Fruit fly (Drosophila melanogaster) whole organism, embryonic: ENCODE data around the gene Sec13.
A peak's percentile ranks its signal among the peaks of the same experiment; 100 is the strongest.

Experiments
- Adf1 ChIP-seq: fragments of 200-800 bp; sonication (Bioruptor generic); IDR thresholded peaks from 2 replicates; pipeline ENCODE4 v1.3.6; 2022; ENCODE audit warnings: missing biosample characterization, missing genetic modification characterization
- Atf-2 ChIP-seq: fragments of 200-800 bp; sonication (Bioruptor generic); optimal IDR thresholded peaks from 2 replicates; lab custom pipeline; 2016; ENCODE audit warnings: missing biosample characterization, missing genetic modification characterization
- Awh ChIP-seq: fragments of 200-800 bp; sonication (Bioruptor generic); IDR thresholded peaks from 2 replicates; pipeline ENCODE4, ENCODE4 v1.3.6; 2022; ENCODE audit warnings: missing biosample characterization, missing genetic modification characterization
- CG10565 ChIP-seq: fragments of 200-800 bp; sonication (Bioruptor generic); optimal IDR thresholded peaks from 3 replicates; lab custom pipeline; 2016; ENCODE audit warnings: missing biosample characterization, mild to moderate bottlenecking, missing genetic modification characterization
- CG10979 ChIP-seq: fragments of 200-800 bp; sonication (Bioruptor generic); optimal IDR thresholded peaks from 2 replicates; lab custom pipeline; 2018; ENCODE audit warnings: missing biosample characterization, mild to moderate bottlenecking, missing genetic modification characterization, moderate library complexity
- CG13424 ChIP-seq: fragments of 200-800 bp; sonication (Bioruptor generic); optimal IDR thresholded peaks from 2 replicates; lab custom pipeline; 2019; ENCODE audit warnings: missing biosample characterization, mild to moderate bottlenecking, missing genetic modification characterization, moderate library complexity
- CG15269 ChIP-seq: fragments of 200-800 bp; sonication (Bioruptor generic); optimal IDR thresholded peaks from 2 replicates; lab custom pipeline; 2018; ENCODE audit warnings: missing biosample characterization, mild to moderate bottlenecking, missing genetic modification characterization, moderate library complexity
- CG1832 ChIP-seq: fragments of 200-800 bp; sonication (Bioruptor generic); optimal IDR thresholded peaks from 2 replicates; lab custom pipeline; 2017; ENCODE audit warnings: missing biosample characterization, mild to moderate bottlenecking, missing genetic modification characterization, inconsistent platforms
- CG2678 ChIP-seq: fragments of 200-800 bp; sonication (Bioruptor generic); optimal IDR thresholded peaks from 3 replicates; lab custom pipeline; 2019; ENCODE audit warnings: missing biosample characterization, mild to moderate bottlenecking, missing genetic modification characterization, moderate library complexity
- CG8359 ChIP-seq: fragments of 200-800 bp; sonication (Bioruptor generic); optimal IDR thresholded peaks from 2 replicates; lab custom pipeline; 2017; ENCODE audit warnings: missing biosample characterization, mild to moderate bottlenecking, missing genetic modification characterization, borderline replicate concordance
- Dfd ChIP-seq, 2 experiments: fragments of >200 bp; optimal IDR thresholded peaks; 2 replicates each; lab custom pipeline; 2017; ENCODE audit warnings: missing biosample characterization in 2 of 2, missing genetic modification characterization in 2 of 2
- E2f2 ChIP-seq: fragments of 200-800 bp; sonication (Bioruptor generic); IDR thresholded peaks from 2 replicates; pipeline ENCODE4 v1.3.6; 2022; ENCODE audit warnings: missing biosample characterization, missing genetic modification characterization
- Ets65A ChIP-seq: fragments of 200-800 bp; sonication (Bioruptor generic); peaks from one replicate; lab custom pipeline; 2016; ENCODE audit warnings: missing biosample characterization, missing genetic modification characterization
- Gsc ChIP-seq: fragments of 200-800 bp; sonication (Bioruptor generic); IDR thresholded peaks from 2 replicates; pipeline ENCODE4 v1.3.6; 2022; ENCODE audit warnings: missing biosample characterization, missing genetic modification characterization
- Gug ChIP-seq: fragments of 200-800 bp; sonication (Bioruptor generic); IDR thresholded peaks from 4 replicates; pipeline ENCODE4 v1.3.6; 2022; ENCODE audit warnings: missing biosample characterization, missing genetic modification characterization
- Hr51 ChIP-seq, 2 experiments: fragments of 200-800 bp; sonication (Bioruptor generic); optimal IDR thresholded peaks; 2 replicates in 1 of 2; 3 replicates in 1 of 2; lab custom pipeline; 2016 to 2018; ENCODE audit warnings: missing biosample characterization in 2 of 2, missing genetic modification characterization in 2 of 2, mild to moderate bottlenecking in 1 of 2, moderate library complexity in 1 of 2
- Lim3 ChIP-seq: fragments of 200-800 bp; sonication (Bioruptor generic); IDR thresholded peaks from 2 replicates; pipeline ENCODE4 v1.3.6; 2022; ENCODE audit warnings: missing biosample characterization, missing genetic modification characterization
- Lpt ChIP-seq: fragments of >200 bp; optimal IDR thresholded peaks from 2 replicates; lab custom pipeline; 2018; ENCODE audit warnings: missing biosample characterization, missing genetic modification characterization
- Mad ChIP-seq: fragments of 200-800 bp; sonication (Bioruptor generic); optimal IDR thresholded peaks from 2 replicates; lab custom pipeline; 2016; ENCODE audit warnings: missing biosample characterization, missing genetic modification characterization
- Mrtf ChIP-seq: fragments of 200-800 bp; sonication (Bioruptor generic); IDR thresholded peaks from 3 replicates; pipeline ENCODE4 v1.3.6; 2022; ENCODE audit warnings: missing biosample characterization, missing genetic modification characterization
- NFAT ChIP-seq: fragments of 200-800 bp; sonication (Bioruptor generic); IDR thresholded peaks from 2 replicates; pipeline ENCODE4 v1.3.6; 2022; ENCODE audit warnings: missing biosample characterization, missing genetic modification characterization
- Neu2 ChIP-seq: fragments of 200-800 bp; sonication (Bioruptor generic); optimal IDR thresholded peaks from 3 replicates; lab custom pipeline; 2016; ENCODE audit warnings: missing biosample characterization, missing genetic modification characterization, borderline replicate concordance
- Nf-YC ChIP-seq: fragments of 200-800 bp; optimal IDR thresholded peaks from 3 replicates; lab custom pipeline; 2019; ENCODE audit warnings: missing biosample characterization, mild to moderate bottlenecking, missing genetic modification characterization, moderate library complexity
- Opbp ChIP-seq: fragments of 200-800 bp; sonication (Bioruptor generic); IDR thresholded peaks from 3 replicates; pipeline ENCODE4 v1.3.6; 2022; ENCODE audit warnings: missing biosample characterization, missing genetic modification characterization; ENCODE audit not compliant: partially characterized antibody
- Optix ChIP-seq: fragments of 200-800 bp; sonication (Bioruptor generic); IDR thresholded peaks from 3 replicates; pipeline ENCODE4 v1.3.6; 2022; ENCODE audit warnings: missing biosample characterization, missing genetic modification characterization
- Xbp1 ChIP-seq: fragments of 200-800 bp; sonication (Bioruptor generic); optimal IDR thresholded peaks from 3 replicates; lab custom pipeline; 2016; ENCODE audit warnings: missing biosample characterization, mild to moderate bottlenecking, missing genetic modification characterization
- YL-1 ChIP-seq: fragments of 200-800 bp; sonication (Bioruptor generic); optimal IDR thresholded peaks from 3 replicates; lab custom pipeline; 2017; ENCODE audit warnings: missing biosample characterization, mild to moderate bottlenecking, missing genetic modification characterization
- ac ChIP-seq: fragments of 200-800 bp; sonication (Bioruptor generic); optimal IDR thresholded peaks from 3 replicates; lab custom pipeline; 2017; ENCODE audit warnings: missing biosample characterization, mild to moderate bottlenecking, missing genetic modification characterization
- aop ChIP-seq: fragments of 200-800 bp; sonication (Bioruptor generic); IDR thresholded peaks from 2 replicates; pipeline ENCODE4 v1.3.6; 2022; ENCODE audit warnings: missing biosample characterization, missing genetic modification characterization
- br ChIP-seq: fragments of >200 bp; optimal IDR thresholded peaks from 2 replicates; lab custom pipeline; 2017
- caup ChIP-seq: fragments of 200-800 bp; sonication (Bioruptor generic); optimal IDR thresholded peaks from 3 replicates; lab custom pipeline; 2017; ENCODE audit warnings: missing biosample characterization, mild to moderate bottlenecking, missing genetic modification characterization, moderate library complexity; ENCODE audit not compliant: severe bottlenecking
- eyg ChIP-seq: fragments of 200-800 bp; sonication (Bioruptor generic); optimal IDR thresholded peaks from 3 replicates; lab custom pipeline; 2016; ENCODE audit warnings: missing biosample characterization, missing genetic modification characterization
- hbn ChIP-seq: fragments of 200-800 bp; sonication (Bioruptor generic); IDR thresholded peaks from 2 replicates; pipeline ENCODE4 v1.3.6; 2022; ENCODE audit warnings: missing biosample characterization, missing genetic modification characterization; ENCODE audit not compliant: partially characterized antibody
- hkb ChIP-seq, 2 experiments: fragments of 200-800 bp in 1 of 2; fragments of >200 bp in 1 of 2; sonication (Bioruptor generic) in 1 of 2; IDR thresholded peaks in 1 of 2; optimal IDR thresholded peaks in 1 of 2; 2 replicates each; pipeline versions ENCODE4 v1.3.6 to Lab custom; 2017 to 2022; ENCODE audit warnings: missing biosample characterization in 1 of 2, missing genetic modification characterization in 1 of 2
- mld ChIP-seq: fragments of 200-800 bp; sonication (Bioruptor generic); IDR thresholded peaks from 3 replicates; pipeline ENCODE4 v1.3.6; 2022; ENCODE audit warnings: missing biosample characterization, missing genetic modification characterization; ENCODE audit not compliant: partially characterized antibody
- otp ChIP-seq: fragments of 200-800 bp; sonication (Bioruptor generic); IDR thresholded peaks from 3 replicates; pipeline ENCODE4, ENCODE4 v1.3.6; 2022; ENCODE audit warnings: missing biosample characterization, missing genetic modification characterization
- p53 ChIP-seq: fragments of 200-800 bp; sonication (Bioruptor generic); optimal IDR thresholded peaks from 2 replicates; lab custom pipeline; 2016; ENCODE audit warnings: missing biosample characterization, missing genetic modification characterization
- pfk ChIP-seq: fragments of 200-800 bp; sonication (Bioruptor generic); optimal IDR thresholded peaks from 2 replicates; lab custom pipeline; 2018; ENCODE audit warnings: missing biosample characterization, mild to moderate bottlenecking, missing genetic modification characterization, moderate library complexity
- salm ChIP-seq: fragments of 200-800 bp; sonication (Bioruptor generic); optimal IDR thresholded peaks from 2 replicates; lab custom pipeline; 2018; ENCODE audit warnings: missing biosample characterization, mild to moderate bottlenecking, missing genetic modification characterization
- sd ChIP-seq: fragments of 200-800 bp; sonication (Bioruptor generic); optimal IDR thresholded peaks from 3 replicates; lab custom pipeline; 2018; ENCODE audit warnings: missing biosample characterization, mild to moderate bottlenecking, missing genetic modification characterization, moderate library complexity
- sob ChIP-seq: fragments of 200-800 bp; sonication (Bioruptor generic); IDR thresholded peaks from 2 replicates; pipeline ENCODE4 v1.3.6; 2022; ENCODE audit warnings: missing biosample characterization, missing genetic modification characterization
- sug ChIP-seq: fragments of 200-800 bp; optimal IDR thresholded peaks from 2 replicates; lab custom pipeline; 2019; ENCODE audit warnings: missing biosample characterization, mild to moderate bottlenecking, missing genetic modification characterization, moderate library complexity
- tx ChIP-seq: fragments of 200-800 bp; sonication (Bioruptor generic); optimal IDR thresholded peaks from 2 replicates; lab custom pipeline; 2016; ENCODE audit warnings: missing biosample characterization, missing genetic modification characterization
- unc-4 ChIP-seq: fragments of 200-800 bp; sonication (Bioruptor generic); IDR thresholded peaks from 2 replicates; pipeline ENCODE4 v1.3.6; 2022; ENCODE audit warnings: missing biosample characterization, missing genetic modification characterization; ENCODE audit not compliant: partially characterized antibody
- zen2 ChIP-seq: fragments of 200-800 bp; sonication (Bioruptor generic); IDR thresholded peaks from 3 replicates; pipeline ENCODE4 v1.3.6; 2022; ENCODE audit warnings: missing biosample characterization, missing genetic modification characterization; ENCODE audit not compliant: partially characterized antibody
- zf30C ChIP-seq: fragments of 200-800 bp; sonication (Bioruptor generic); optimal IDR thresholded peaks from 3 replicates; lab custom pipeline; 2018; ENCODE audit warnings: missing biosample characterization, mild to moderate bottlenecking, missing genetic modification characterization

Gene Sec13

dm6 chr3R:23334866-23335265 is 21.2 kb upstream of the Sec13 start (continued):
- TF ChIP-seq sob (GFP tag; lab: Robert Waterston, UW) = peak; percentile 37
- no peak for TF ChIP-seq Atf-2
- TF ChIP-seq YL-1 (GFP tag; lab: Kevin White, UChicago) = no peak
- TF ChIP-seq unc-4 (GFP tag; lab: Robert Waterston, UW) = no peak
- TF ChIP-seq CG1832 (GFP tag; lab: Kevin White, UChicago) = no peak
- no peak for TF ChIP-seq Nf-YC (tag; lab: Kevin White, UChicago)
- TF ChIP-seq caup = peak; percentile 37
- TF ChIP-seq Optix (GFP tag; lab: Robert Waterston, UW) = no peak
- TF ChIP-seq E2f2 (GFP tag; lab: Robert Waterston, UW) = no peak
- TF ChIP-seq Neu2 (GFP tag; lab: Kevin White, UChicago) = no peak
- TF ChIP-seq otp = no peak
- no peak for TF ChIP-seq zf30C (GFP tag; lab: Kevin White, UChicago)
- TF ChIP-seq Gug (GFP tag; lab: Robert Waterston, UW) = peak; percentile 22; the same call in 1 of the 4 replicates
- no peak for TF ChIP-seq salm (tag; lab: Kevin White, UChicago)
- TF ChIP-seq Lpt (GFP tag; lab: Kevin White, UChicago) = no peak
- peak; percentile 31 for TF ChIP-seq CG13424
- TF ChIP-seq CG10979 = no peak
- peak; percentile 35 for TF ChIP-seq Xbp1 (GFP tag; lab: Kevin White, UChicago)
- TF ChIP-seq Mrtf (GFP tag; lab: Robert Waterston, UW) = no peak
- no peak for TF ChIP-seq hbn (GFP tag; lab: Robert Waterston, UW)
- no peak for TF ChIP-seq Awh (GFP tag; lab: Robert Waterston, UW)
- TF ChIP-seq sd (tag; lab: Kevin White, UChicago) = no peak
- TF ChIP-seq tx = no peak
- no peak for TF ChIP-seq mld (GFP tag; lab: Robert Waterston, UW)
- TF ChIP-seq CG8359 (GFP tag; lab: Kevin White, UChicago) = no peak
- TF ChIP-seq Gsc (GFP tag; lab: Robert Waterston, UW) = no peak
- no peak for TF ChIP-seq ac (GFP tag; lab: Kevin White, UChicago)
- no peak for TF ChIP-seq p53 (GFP tag; lab: Kevin White, UChicago)
- no peak for TF ChIP-seq Dfd (GFP tag; optimal IDR thresholded peaks at IDR 0.05; lab: Kevin White, UChicago)
- TF ChIP-seq sug (tag; lab: Kevin White, UChicago) = peak; percentile 5
- TF ChIP-seq Ets65A (GFP tag; lab: Kevin White, UChicago) = no peak
- TF ChIP-seq CG15269 (tag; lab: Kevin White, UChicago) = peak; percentile 41
- TF ChIP-seq Lim3 (GFP tag; lab: Robert Waterston, UW) = no peak
- TF ChIP-seq CG10565 (GFP tag; lab: Kevin White, UChicago) = no peak
- TF ChIP-seq Mad (GFP tag; lab: Kevin White, UChicago) = no peak
- TF ChIP-seq NFAT (GFP tag; lab: Robert Waterston, UW) = peak; percentile 32; the same call in 1 of the 2 replicates
- peak; percentile 66 for TF ChIP-seq CG2678 (tag; lab: Kevin White, UChicago)
- TF ChIP-seq zen2 (GFP tag; lab: Robert Waterston, UW) = no peak
- peak in 1 of 2 experiments; percentile 42 for TF ChIP-seq Hr51 (GFP tag; optimal IDR thresholded peaks at IDR 0.05; lab: Kevin White, UChicago)
- TF ChIP-seq aop (GFP tag; lab: Robert Waterston, UW) = no peak
- no peak for TF ChIP-seq pfk (GFP tag; lab: Kevin White, UChicago)
- no peak for TF ChIP-seq Opbp (GFP tag; lab: Robert Waterston, UW)
- no peak for TF ChIP-seq hkb (optimal IDR thresholded peaks at IDR 0.05; lab: Kevin White, UChicago)
- TF ChIP-seq hkb (GFP tag; IDR thresholded peaks at IDR 0.05; lab: Robert Waterston, UW) = no peak; the same call in 1 of the 2 replicates
- no peak for TF ChIP-seq br (lab: Kevin White, UChicago)
- no peak for TF ChIP-seq eyg
- TF ChIP-seq Adf1 (GFP tag; lab: Robert Waterston, UW) = no peak
